Worm (Caenorhabditis elegans) whole organism, L3 larva: Measurements from ENCODE around the gene R10E11.9.

Source experiments
- R02D3.7 ChIP-seq: fragments of 150-350 bp; optimal IDR thresholded peaks from 2 replicates; lab custom pipeline; 2014; ENCODE audit warnings: missing biosample characterization, missing genetic modification characterization
- aly-2 ChIP-seq: fragments of 150-350 bp; optimal IDR thresholded peaks from 2 replicates; lab custom pipeline; 2014; ENCODE audit warnings: missing biosample characterization, missing genetic modification characterization
- ama-1 ChIP-seq: fragments of 150-350 bp; optimal IDR thresholded peaks from 2 replicates; lab custom pipeline; 2018
- ceh-16 ChIP-seq: sonication (generic microtip); optimal IDR thresholded peaks from 2 replicates; lab custom pipeline; 2017; ENCODE audit warnings: missing biosample characterization, missing genetic modification characterization
- ceh-28 ChIP-seq: fragments of 150-350 bp; optimal IDR thresholded peaks from 2 replicates; lab custom pipeline; 2014; ENCODE audit warnings: missing biosample characterization, missing genetic modification reagents, missing genetic modification characterization
- ceh-82 ChIP-seq: fragments of 150-350 bp; optimal IDR thresholded peaks from 2 replicates; lab custom pipeline; 2014; ENCODE audit warnings: missing biosample characterization, missing genetic modification characterization
- ceh-9 ChIP-seq: sonication (generic microtip); optimal IDR thresholded peaks from 2 replicates; lab custom pipeline; 2018; ENCODE audit warnings: missing biosample characterization, missing genetic modification characterization
- daf-12 ChIP-seq: fragments of 150-350 bp; optimal IDR thresholded peaks from 2 replicates; lab custom pipeline; 2014; ENCODE audit warnings: missing biosample characterization, missing genetic modification reagents, missing genetic modification characterization
- egl-5 ChIP-seq: fragments of 150-350 bp; optimal IDR thresholded peaks from 2 replicates; lab custom pipeline; 2017; ENCODE audit warnings: missing biosample characterization, missing genetic modification reagents, missing genetic modification characterization, inconsistent platforms
- elt-2 ChIP-seq: sonication (generic microtip); optimal IDR thresholded peaks from 2 replicates; lab custom pipeline; 2016; ENCODE audit warnings: missing genetic modification reagents, mild to moderate bottlenecking, missing genetic modification characterization, missing compliant biosample characterization
- eor-1 ChIP-seq, 2 experiments: fragments of 150-350 bp; optimal IDR thresholded peaks; 2 replicates each; lab custom pipeline; 2014 to 2018; ENCODE audit warnings: missing biosample characterization in 2 of 2, missing genetic modification characterization in 2 of 2
- fkh-2 ChIP-seq: fragments of 150-350 bp; optimal IDR thresholded peaks from 2 replicates; lab custom pipeline; 2014; ENCODE audit warnings: missing biosample characterization, missing genetic modification reagents, missing genetic modification characterization
- fos-1 ChIP-seq: fragments of 150-350 bp; optimal IDR thresholded peaks from 2 replicates; lab custom pipeline; 2014; ENCODE audit warnings: missing biosample characterization, missing genetic modification characterization
- hmg-11 ChIP-seq: sonication (generic microtip); optimal IDR thresholded peaks from 2 replicates; lab custom pipeline; 2016; ENCODE audit warnings: missing genetic modification characterization, missing compliant biosample characterization
- jun-1 ChIP-seq: fragments of 150-350 bp; optimal IDR thresholded peaks from 2 replicates; lab custom pipeline; 2014; ENCODE audit warnings: missing biosample characterization, missing genetic modification reagents, missing genetic modification characterization
- lin-15B ChIP-seq: fragments of 150-350 bp; optimal IDR thresholded peaks from 2 replicates; lab custom pipeline; 2014; ENCODE audit warnings: missing biosample characterization, missing genetic modification characterization
- lsy-12 ChIP-seq: sonication (generic microtip); optimal IDR thresholded peaks from 2 replicates; lab custom pipeline; 2016; ENCODE audit warnings: mild to moderate bottlenecking, missing genetic modification characterization, missing compliant biosample characterization
- mdl-1 ChIP-seq: fragments of 150-350 bp; optimal IDR thresholded peaks from 2 replicates; lab custom pipeline; 2014; ENCODE audit warnings: missing biosample characterization, missing genetic modification characterization
- nfya-1 ChIP-seq: sonication (generic microtip); optimal IDR thresholded peaks from 2 replicates; lab custom pipeline; 2017; ENCODE audit warnings: missing genetic modification characterization, mild to moderate bottlenecking, missing compliant biosample characterization, antibody characterized with exemption, moderate library complexity; ENCODE audit not compliant: insufficient read depth
- nhr-12 ChIP-seq: fragments of 150-350 bp; optimal IDR thresholded peaks from 2 replicates; lab custom pipeline; 2014; ENCODE audit warnings: missing biosample characterization, missing genetic modification characterization
- nhr-23 ChIP-seq: fragments of 150-350 bp; optimal IDR thresholded peaks from 2 replicates; lab custom pipeline; 2014; ENCODE audit warnings: missing biosample characterization, missing genetic modification reagents, missing genetic modification characterization
- nhr-237 ChIP-seq: fragments of 150-350 bp; optimal IDR thresholded peaks from 2 replicates; lab custom pipeline; 2014; ENCODE audit warnings: missing biosample characterization, missing genetic modification characterization
- nhr-25 ChIP-seq: sonication (generic microtip); optimal IDR thresholded peaks from 2 replicates; lab custom pipeline; 2017; ENCODE audit warnings: missing biosample characterization, missing genetic modification characterization
- nhr-28 ChIP-seq: fragments of 150-350 bp; optimal IDR thresholded peaks from 2 replicates; lab custom pipeline; 2014; ENCODE audit warnings: missing biosample characterization, missing genetic modification characterization
- nhr-43 ChIP-seq: sonication (generic microtip); optimal IDR thresholded peaks from 2 replicates; lab custom pipeline; 2016; ENCODE audit warnings: mild to moderate bottlenecking, missing genetic modification characterization, missing compliant biosample characterization; ENCODE audit not compliant: poor library complexity, severe bottlenecking
- nhr-77 ChIP-seq: fragments of 150-350 bp; optimal IDR thresholded peaks from 2 replicates; lab custom pipeline; 2014; ENCODE audit warnings: missing biosample characterization, missing genetic modification characterization
- pha-4 ChIP-seq: fragments of 150-350 bp; optimal IDR thresholded peaks from 2 replicates; lab custom pipeline; 2014; ENCODE audit warnings: missing biosample characterization, missing genetic modification reagents, missing genetic modification characterization
- pqm-1 ChIP-seq: fragments of 150-350 bp; optimal IDR thresholded peaks from 2 replicates; lab custom pipeline; 2017; ENCODE audit warnings: missing biosample characterization, missing genetic modification characterization, inconsistent platforms
- sea-2 ChIP-seq: fragments of 150-350 bp; sonication (generic microtip); optimal IDR thresholded peaks from 4 replicates; lab custom pipeline; 2014; ENCODE audit warnings: missing biosample characterization, missing genetic modification reagents, missing genetic modification characterization
- skn-1 ChIP-seq: fragments of 150-350 bp; optimal IDR thresholded peaks from 2 replicates; lab custom pipeline; 2014; ENCODE audit warnings: missing biosample characterization, missing genetic modification characterization
- snpc-4 ChIP-seq: fragments of 150-350 bp; optimal IDR thresholded peaks from 2 replicates; lab custom pipeline; 2014; ENCODE audit warnings: missing biosample characterization, missing genetic modification characterization
- tbx-2 ChIP-seq: sonication (generic microtip); optimal IDR thresholded peaks from 2 replicates; lab custom pipeline; 2016; ENCODE audit warnings: mild to moderate bottlenecking, missing genetic modification characterization, missing compliant biosample characterization
- unc-39 ChIP-seq: sonication (generic microtip); optimal IDR thresholded peaks from 4 replicates; lab custom pipeline; 2017; ENCODE audit warnings: missing biosample characterization, missing genetic modification characterization
- unc-62 ChIP-seq: fragments of 150-350 bp; sonication (generic microtip); optimal IDR thresholded peaks from 4 replicates; lab custom pipeline; 2014; ENCODE audit warnings: missing biosample characterization, missing genetic modification reagents, missing genetic modification characterization
- zag-1 ChIP-seq: fragments of 150-350 bp; optimal IDR thresholded peaks from 2 replicates; lab custom pipeline; 2014; ENCODE audit warnings: missing biosample characterization, missing genetic modification characterization
- ztf-11 ChIP-seq: fragments of 150-350 bp; optimal IDR thresholded peaks from 2 replicates; lab custom pipeline; 2014; ENCODE audit warnings: missing biosample characterization, missing genetic modification characterization
- ztf-4 ChIP-seq: fragments of 150-350 bp; optimal IDR thresholded peaks from 2 replicates; lab custom pipeline; 2014; ENCODE audit warnings: missing biosample characterization, missing genetic modification characterization

The R10E11.9 gene

ce11 chrIII:9796448-9796847 lies 3.0 kb upstream of the R10E11.9 start, which contains the start of gene srxa-10:
Gene srxa-10, minus strand, starts transcription at chrIII:9796548.
- TF ChIP-seq pqm-1 (no peak), nfya-1 (no peak), nhr-23 (tag; lab: Kevin White, UChicago) (no peak), fkh-2 (tag; lab: Kevin White, UChicago) (no peak), unc-62 (GFP tag; lab: Kevin White, UChicago) (no peak), ceh-9 (tag; lab: Kevin White, UChicago) (no peak), ztf-11 (tag; lab: Kevin White, UChicago) (no peak), lin-15B (tag; lab: Kevin White, UChicago) (no peak), eor-1 (tag; optimal IDR thresholded peaks at IDR 0.05; lab: Kevin White, UChicago) (no peak), ceh-28 (tag; lab: Kevin White, UChicago) (no peak), ztf-4 (no peak), R02D3.7 (tag; lab: Kevin White, UChicago) (no peak), pha-4 (no peak), aly-2 (tag; lab: Kevin White, UChicago) (no peak), ceh-16 (tag; lab: Kevin White, UChicago) (no peak), tbx-2 (tag; lab: Kevin White, UChicago) (no peak)

ce11 chrIII:9789607-9790073 lies 3.8 kb downstream of the R10E11.9 start, which contains the start of gene R10E11.5:
Gene R10E11.5, minus strand, starts transcription at chrIII:9789657.
- TF ChIP-seq snpc-4 (tag; lab: Kevin White, UChicago): no peak
- no peak for TF ChIP-seq aly-2 (tag; lab: Kevin White, UChicago)
- TF ChIP-seq unc-39 (tag; lab: Kevin White, UChicago): no peak
- peak; percentile 70 for TF ChIP-seq nfya-1
- TF ChIP-seq ama-1 (lab: Kevin White, UChicago): no peak

- TF ChIP-seq nfya-1: peak; percentile 83
- no peak for TF ChIP-seq hmg-11 (tag; lab: Kevin White, UChicago)
- TF ChIP-seq, all 47 proteins: peak for 1
Measured at ce11 chrIII:9789083-9789482, 4.4 kb downstream of the R10E11.9 start.

DNA sequence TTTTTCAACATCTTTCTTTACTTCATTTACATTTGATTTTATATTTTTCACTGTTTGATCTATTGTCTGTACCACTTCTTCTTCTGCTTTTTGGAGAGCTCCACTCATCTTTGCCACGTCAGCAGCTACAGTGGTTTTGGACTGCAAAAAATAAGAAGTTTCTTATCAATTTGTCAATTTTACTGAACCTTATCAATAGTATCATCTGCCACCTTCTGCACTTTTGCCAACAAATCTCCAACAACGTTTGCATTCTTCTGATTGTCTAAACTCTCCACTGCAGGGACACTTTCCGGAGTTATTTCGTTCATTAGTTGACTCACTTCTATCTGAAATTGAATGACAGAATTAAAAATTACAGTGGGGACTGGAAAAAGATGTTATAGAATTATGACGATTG lies 6.7 kb downstream of the R10E11.9 start:
- TF ChIP-seq fos-1 (tag; lab: Kevin White, UChicago) (no peak), pqm-1 (peak; percentile 90), zag-1 (no peak), aly-2 (tag; lab: Kevin White, UChicago) (no peak), sea-2 (GFP tag; lab: Kevin White, UChicago) (no peak), skn-1 (tag; lab: Kevin White, UChicago) (no peak), mdl-1 (tag; lab: Kevin White, UChicago) (no peak), elt-2 (tag; lab: Kevin White, UChicago) (peak; percentile 84), ama-1 (lab: Kevin White, UChicago) (no peak), pha-4 (peak; percentile 37)

- TF ChIP-seq nhr-43 (tag; lab: Kevin White, UChicago) (peak; percentile 33), ceh-82 (tag; lab: Kevin White, UChicago) (peak; percentile 8), nfya-1 (no peak), pha-4 (no peak), elt-2 (tag; lab: Kevin White, UChicago) (peak; percentile 24), nhr-12 (no peak), jun-1 (peak; percentile 23), lin-15B (tag; lab: Kevin White, UChicago) (no peak), tbx-2 (tag; lab: Kevin White, UChicago) (peak; percentile 28), sea-2 (GFP tag; lab: Kevin White, UChicago) (no peak), egl-5 (tag; lab: Kevin White, UChicago) (no peak), ztf-11 (tag; lab: Kevin White, UChicago) (no peak), nhr-23 (tag; lab: Kevin White, UChicago) (peak; percentile 21), ztf-4 (no peak), nhr-77 (tag; lab: Kevin White, UChicago) (peak; percentile 27), nhr-28 (tag; lab: Kevin White, UChicago) (no peak), ceh-28 (tag; lab: Kevin White, UChicago) (peak; percentile 22), daf-12 (tag; lab: Kevin White, UChicago) (no peak), mdl-1 (tag; lab: Kevin White, UChicago) (no peak), nhr-25 (tag; lab: Kevin White, UChicago) (no peak), hmg-11 (tag; lab: Kevin White, UChicago) (no peak), R02D3.7 (tag; lab: Kevin White, UChicago) (no peak), eor-1 (tag; optimal IDR thresholded peaks at IDR 0.05; lab: Kevin White, UChicago) (no peak), lsy-12 (tag; lab: Kevin White, UChicago) (peak; percentile 63), ceh-16 (tag; lab: Kevin White, UChicago) (no peak), skn-1 (tag; lab: Kevin White, UChicago) (no peak), aly-2 (tag; lab: Kevin White, UChicago) (peak; percentile 65), nhr-237 (no peak), zag-1 (no peak)
Measured at ce11 chrIII:9783133-9783590, 10.3 kb downstream of the R10E11.9 start.
